Worm (Caenorhabditis elegans) whole organism, L4 larva: ENCODE measurements around the gene T11F9.21.

ENCODE experiments used
- D1046.2 ChIP-seq: fragments of 200-800 bp; sonication (Bioruptor generic); IDR thresholded peaks from 2 replicates; pipeline ENCODE4 v1.3.6; 2022; ENCODE audit warnings: missing genetic modification characterization, missing compliant biosample characterization
- F37D6.2 ChIP-seq: sonication (generic microtip); optimal IDR thresholded peaks from 2 replicates; lab custom pipeline; 2016; ENCODE audit warnings: mild to moderate bottlenecking, missing genetic modification characterization, missing compliant biosample characterization
- T26A8.4 ChIP-seq: fragments of 200-800 bp; sonication (Bioruptor generic); IDR thresholded peaks from 2 replicates; pipeline ENCODE4 v1.3.6; 2022; ENCODE audit warnings: missing genetic modification characterization, missing compliant biosample characterization
- Y105C5A.15 ChIP-seq: fragments of 200-800 bp; sonication (Bioruptor generic); IDR thresholded peaks from 2 replicates; pipeline ENCODE4 v1.3.6; 2022; ENCODE audit warnings: missing genetic modification characterization, missing compliant biosample characterization
- Y75B8A.6 ChIP-seq: fragments of 200-800 bp; sonication (Bioruptor generic); IDR thresholded peaks from 2 replicates; pipeline ENCODE4 v1.3.6; 2022; ENCODE audit warnings: missing genetic modification reagents, missing genetic modification characterization, missing compliant biosample characterization
- aha-1 ChIP-seq: fragments of 150-350 bp; peaks from one replicate; lab custom pipeline; 2014; ENCODE audit warnings: missing biosample characterization, missing genetic modification characterization
- ama-1 ChIP-seq: fragments of 150-350 bp; optimal IDR thresholded peaks from 2 replicates; lab custom pipeline; 2014; ENCODE audit warnings: inconsistent platforms, mixed read lengths
- arid-1 ChIP-seq: fragments of 200-800 bp; sonication (Bioruptor generic); conservative IDR thresholded peaks from 2 replicates; pipeline ENCODE4 v1.3.6; 2022; ENCODE audit warnings: missing genetic modification reagents, missing genetic modification characterization, missing compliant biosample characterization
- ceh-20 ChIP-seq: fragments of 200-800 bp; sonication (Bioruptor generic); IDR thresholded peaks from 2 replicates; pipeline ENCODE4 v1.3.6; 2022; ENCODE audit warnings: missing genetic modification reagents, missing genetic modification characterization, missing compliant biosample characterization
- ceh-28 ChIP-seq: fragments of 150-350 bp; optimal IDR thresholded peaks from 2 replicates; lab custom pipeline; 2014; ENCODE audit warnings: missing biosample characterization, missing genetic modification reagents, missing genetic modification characterization
- ceh-32 ChIP-seq: sonication (generic microtip); optimal IDR thresholded peaks from 2 replicates; lab custom pipeline; 2016; ENCODE audit warnings: mild to moderate bottlenecking, missing genetic modification characterization, missing compliant biosample characterization; ENCODE audit not compliant: poor library complexity
- cey-2 ChIP-seq: sonication (generic microtip); optimal IDR thresholded peaks from 3 replicates; lab custom pipeline; 2017; ENCODE audit warnings: missing genetic modification characterization, mild to moderate bottlenecking, missing compliant biosample characterization, antibody characterized with exemption, borderline replicate concordance; ENCODE audit not compliant: insufficient read depth
- daf-16 ChIP-seq, 3 experiments: sonication (generic microtip); optimal IDR thresholded peaks; 2 replicates each; lab custom pipeline; 2016 to 2017; ENCODE audit warnings: missing genetic modification characterization in 3 of 3, missing genetic modification reagents in 3 of 3, mild to moderate bottlenecking in 2 of 3, missing compliant biosample characterization in 2 of 3, missing biosample characterization in 1 of 3, moderate library complexity in 1 of 3
- daf-19 ChIP-seq: fragments of 200-800 bp; sonication (Bioruptor generic); conservative IDR thresholded peaks from 2 replicates; pipeline ENCODE4 v1.3.6; 2022; ENCODE audit warnings: missing genetic modification characterization, missing compliant biosample characterization
- dmd-6 ChIP-seq: fragments of 200-800 bp; sonication (Bioruptor generic); IDR thresholded peaks from 2 replicates; pipeline ENCODE4 v1.3.6; 2022; ENCODE audit warnings: missing genetic modification reagents, missing genetic modification characterization, missing compliant biosample characterization
- dmd-9 ChIP-seq: fragments of 200-800 bp; sonication (Bioruptor generic); IDR thresholded peaks from 2 replicates; pipeline ENCODE4 v1.3.6; 2022; ENCODE audit warnings: missing genetic modification reagents, missing genetic modification characterization, missing compliant biosample characterization
- duxl-1 ChIP-seq: sonication (generic microtip); optimal IDR thresholded peaks from 2 replicates; lab custom pipeline; 2016; ENCODE audit warnings: mild to moderate bottlenecking, missing genetic modification characterization, moderate library complexity, missing compliant biosample characterization; ENCODE audit not compliant: poor library complexity
- hlh-30 ChIP-seq: sonication (generic microtip); optimal IDR thresholded peaks from 2 replicates; lab custom pipeline; 2017; ENCODE audit warnings: antibody characterized with exemption, mild to moderate bottlenecking, missing genetic modification characterization, missing compliant biosample characterization; ENCODE audit not compliant: insufficient read depth
- hmg-1.1 ChIP-seq: fragments of 200-800 bp; sonication (Bioruptor generic); IDR thresholded peaks from 2 replicates; pipeline ENCODE4 v1.3.6; 2022; ENCODE audit warnings: missing genetic modification reagents, missing genetic modification characterization, missing compliant biosample characterization
- lim-7 ChIP-seq: fragments of 200-800 bp; sonication (Bioruptor generic); IDR thresholded peaks from 2 replicates; pipeline ENCODE4 v1.3.6; 2022; ENCODE audit warnings: missing genetic modification characterization, missing compliant biosample characterization
- lin-15B ChIP-seq: fragments of 150-350 bp; sonication (generic microtip); optimal IDR thresholded peaks from 3 replicates; lab custom pipeline; 2014; ENCODE audit warnings: missing biosample characterization, missing genetic modification characterization
- lin-29 ChIP-seq: fragments of 200-800 bp; sonication (Bioruptor generic); IDR thresholded peaks from 2 replicates; pipeline ENCODE4 v1.3.6; 2022; ENCODE audit warnings: missing genetic modification reagents, missing genetic modification characterization, missing compliant biosample characterization
- lin-38 ChIP-seq: fragments of 200-800 bp; sonication (Bioruptor generic); IDR thresholded peaks from 2 replicates; pipeline ENCODE4 v1.3.6; 2022; ENCODE audit warnings: missing genetic modification reagents, missing genetic modification characterization, missing compliant biosample characterization
- madf-9 ChIP-seq: fragments of 200-800 bp; sonication (Bioruptor generic); conservative IDR thresholded peaks from 2 replicates; pipeline ENCODE4 v1.3.6; 2022; ENCODE audit warnings: missing genetic modification reagents, missing genetic modification characterization, missing compliant biosample characterization
- mdt-29 ChIP-seq: fragments of 200-800 bp; sonication (Bioruptor generic); IDR thresholded peaks from 2 replicates; pipeline ENCODE4 v1.3.6; 2022; ENCODE audit warnings: missing genetic modification reagents, missing genetic modification characterization, missing compliant biosample characterization
- mep-1 ChIP-seq: fragments of 150-350 bp; sonication (generic microtip); optimal IDR thresholded peaks from 3 replicates; lab custom pipeline; 2014; ENCODE audit warnings: missing biosample characterization, missing genetic modification characterization
- mes-2 ChIP-seq: sonication (generic microtip); optimal IDR thresholded peaks from 2 replicates; lab custom pipeline; 2016; ENCODE audit warnings: missing genotype, mild to moderate bottlenecking, missing genetic modification characterization, missing compliant biosample characterization; ENCODE audit not compliant: poor library complexity, severe bottlenecking
- mxl-2 ChIP-seq: fragments of 200-800 bp; sonication (Bioruptor generic); conservative IDR thresholded peaks from 2 replicates; pipeline ENCODE4 v1.3.6; 2022; ENCODE audit warnings: missing genetic modification reagents, missing genetic modification characterization, missing compliant biosample characterization
- mxl-3 ChIP-seq: fragments of 200-800 bp; sonication (Bioruptor generic); optimal IDR thresholded peaks from 2 replicates; lab custom pipeline; 2018; ENCODE audit warnings: mild to moderate bottlenecking, missing genetic modification characterization, missing compliant biosample characterization
- nhr-237 ChIP-seq: sonication (generic microtip); optimal IDR thresholded peaks from 2 replicates; lab custom pipeline; 2017; ENCODE audit warnings: missing biosample characterization, missing genetic modification characterization
- nhr-25 ChIP-seq: sonication (generic microtip); optimal IDR thresholded peaks from 2 replicates; lab custom pipeline; 2017; ENCODE audit warnings: missing genetic modification characterization, mild to moderate bottlenecking, missing compliant biosample characterization, antibody characterized with exemption, moderate library complexity, borderline replicate concordance; ENCODE audit not compliant: insufficient read depth
- nhr-28 ChIP-seq: fragments of 150-350 bp; optimal IDR thresholded peaks from 2 replicates; lab custom pipeline; 2014; ENCODE audit warnings: missing biosample characterization, missing genetic modification characterization
- nhr-41 ChIP-seq: fragments of 200-800 bp; sonication (Bioruptor generic); IDR thresholded peaks from 2 replicates; pipeline ENCODE4 v1.3.6; 2022; ENCODE audit warnings: missing genetic modification reagents, missing genetic modification characterization, missing compliant biosample characterization
- nhr-48 ChIP-seq: sonication (generic microtip); optimal IDR thresholded peaks from 2 replicates; lab custom pipeline; 2016; ENCODE audit warnings: mild to moderate bottlenecking, missing genetic modification characterization, missing compliant biosample characterization
- nhr-6 ChIP-seq: fragments of 150-350 bp; optimal IDR thresholded peaks from 2 replicates; lab custom pipeline; 2014; ENCODE audit warnings: missing biosample characterization, missing genetic modification characterization
- nhr-76 ChIP-seq: fragments of 150-350 bp; optimal IDR thresholded peaks from 2 replicates; lab custom pipeline; 2014; ENCODE audit warnings: missing biosample characterization, missing genetic modification characterization
- set-16 ChIP-seq: fragments of 200-800 bp; sonication (Bioruptor generic); IDR thresholded peaks from 2 replicates; pipeline ENCODE4 v1.3.6; 2022; ENCODE audit warnings: missing genetic modification reagents, missing genetic modification characterization, missing compliant biosample characterization
- spr-1 ChIP-seq: sonication (generic microtip); optimal IDR thresholded peaks from 2 replicates; lab custom pipeline; 2016; ENCODE audit warnings: mild to moderate bottlenecking, missing genetic modification characterization, missing compliant biosample characterization
- spr-3 ChIP-seq: fragments of 200-800 bp; sonication (Bioruptor generic); optimal IDR thresholded peaks from 2 replicates; lab custom pipeline; 2018; ENCODE audit warnings: mild to moderate bottlenecking, missing genetic modification characterization, missing compliant biosample characterization
- tag-97 ChIP-seq: fragments of 200-800 bp; sonication (Bioruptor generic); IDR thresholded peaks from 2 replicates; pipeline ENCODE4 v1.3.6; 2022; ENCODE audit warnings: missing genetic modification characterization, missing compliant biosample characterization
- unc-39 ChIP-seq: sonication (generic microtip); optimal IDR thresholded peaks from 2 replicates; lab custom pipeline; 2017; ENCODE audit warnings: missing biosample characterization, missing genetic modification characterization
- unc-62 ChIP-seq, 3 experiments: fragments of 150-350 bp in 1 of 3; sonication (generic microtip); optimal IDR thresholded peaks in 2 of 3; peaks in 1 of 3; 1 replicate in 1 of 3; 2 replicates in 2 of 3; lab custom pipeline; 2014 to 2017; ENCODE audit warnings: missing biosample characterization in 3 of 3, missing genetic modification characterization in 3 of 3, missing genetic modification reagents in 3 of 3, missing genotype in 1 of 3
- vab-7 ChIP-seq: fragments of 200-800 bp; sonication (Bioruptor generic); IDR thresholded peaks from 2 replicates; pipeline ENCODE4 v1.3.6; 2022; ENCODE audit warnings: missing genetic modification reagents, missing genetic modification characterization, missing compliant biosample characterization
- zip-11 ChIP-seq: fragments of 200-800 bp; sonication (Bioruptor generic); IDR thresholded peaks from 2 replicates; pipeline ENCODE4 v1.3.6; 2022; ENCODE audit warnings: missing genetic modification characterization, missing compliant biosample characterization
- ztf-7 ChIP-seq: fragments of 150-350 bp; optimal IDR thresholded peaks from 2 replicates; lab custom pipeline; 2014; ENCODE audit warnings: missing biosample characterization, missing genetic modification characterization

The T11F9.21 gene

DNA sequence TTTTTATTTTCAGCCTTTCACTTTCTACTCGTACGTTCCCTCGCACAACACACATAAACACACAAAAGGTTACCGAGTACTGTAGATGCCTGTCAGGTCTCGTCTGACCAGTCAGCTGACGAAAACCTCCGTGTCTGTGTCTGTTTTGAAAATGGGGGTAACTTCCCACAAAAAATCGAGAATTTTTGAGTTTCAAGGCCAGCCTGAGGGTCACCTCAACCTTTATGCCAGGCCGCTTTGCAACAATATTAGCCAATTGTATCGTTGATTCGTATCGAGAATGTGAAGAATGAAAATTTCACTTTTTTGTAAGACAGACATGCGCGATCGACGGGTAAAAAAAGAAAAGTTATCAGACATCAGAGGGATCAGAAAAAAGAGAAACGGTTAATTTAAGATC lies 38.5 kb downstream of the T11F9.21 start (continued):
- peak; percentile 50 for TF ChIP-seq mep-1
- TF ChIP-seq nhr-25 (tag; lab: Kevin White, UChicago), result peak; percentile 87
- TF ChIP-seq nhr-28, result peak; percentile 51
- peak; percentile 31 for TF ChIP-seq dmd-6 (GFP tag; lab: Robert Waterston, UW)
- peak; percentile 3 for TF ChIP-seq mes-2
- TF ChIP-seq nhr-6 (tag; lab: Kevin White, UChicago), result no peak
- TF ChIP-seq unc-62 (GFP tag; optimal IDR thresholded peaks at IDR 0.05 in 1 of 2; lab: Kevin White, UChicago), result peak in 1 of 2 experiments; percentile 48
- no peak for TF ChIP-seq unc-62 (tag; optimal IDR thresholded peaks at IDR 0.05; lab: Kevin White, UChicago)
- no peak for TF ChIP-seq dmd-9
- TF ChIP-seq, all 104 proteins: peak for 13

DNA sequence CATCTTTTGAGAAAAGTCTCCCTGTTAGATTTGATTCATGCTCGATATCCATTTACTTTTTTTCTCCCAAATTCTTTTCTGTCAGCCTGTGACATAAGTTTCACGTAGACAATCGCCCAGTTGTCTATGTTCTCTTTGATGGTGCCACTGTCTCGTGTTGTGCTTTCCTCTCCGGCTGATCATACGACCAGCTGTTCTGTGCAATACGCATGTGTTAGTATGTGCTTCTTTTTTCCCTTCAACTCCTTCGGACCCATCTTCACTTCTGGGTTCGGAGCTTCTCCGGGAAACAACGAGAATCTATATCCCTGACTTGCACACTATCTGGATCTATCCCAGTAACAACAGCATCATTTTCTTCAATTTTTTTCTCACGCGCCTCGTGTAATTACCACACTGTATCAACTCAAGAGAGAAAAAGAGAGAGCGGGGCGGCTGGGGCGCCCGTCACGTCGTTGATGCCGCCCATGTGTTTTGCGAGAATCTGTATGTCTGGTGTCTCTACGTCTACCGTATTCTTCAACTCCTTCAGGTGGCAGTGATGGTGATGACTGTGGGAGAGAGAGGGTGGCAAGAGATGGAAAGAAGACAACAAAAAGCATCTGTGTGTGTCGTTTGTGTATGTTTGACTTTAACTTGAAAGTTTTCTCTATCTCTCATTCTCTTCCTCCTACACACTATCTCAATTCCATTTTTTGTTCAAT lies 39.4 kb downstream of the T11F9.21 start:
- TF ChIP-seq ama-1 (lab: Kevin White, UChicago), result no peak
- no peak for TF ChIP-seq nhr-76
- TF ChIP-seq lim-7, result no peak
- 0 out of 2 replicates have a peak, but pooled peaks have one; percentile 29 for TF ChIP-seq lin-29 (GFP tag; lab: Robert Waterston, UW)
- peak; percentile 32; the same call in 1 of the 2 replicates for TF ChIP-seq madf-9
- TF ChIP-seq aha-1 (tag; lab: Kevin White, UChicago), result peak; percentile 88
- TF ChIP-seq daf-16 (GFP tag; optimal IDR thresholded peaks at IDR 0.05; lab: Kevin White, UChicago), result peak; percentile 62 to 96
- TF ChIP-seq daf-16 (tag; optimal IDR thresholded peaks at IDR 0.05; lab: Kevin White, UChicago), result peak; percentile 91
- TF ChIP-seq lin-38 (GFP tag; lab: Robert Waterston, UW), result peak; percentile 48
- TF ChIP-seq daf-19 (GFP tag; lab: Robert Waterston, UW), result no peak
- peak; percentile 89 for TF ChIP-seq hlh-30 (tag; lab: Kevin White, UChicago)
- no peak for TF ChIP-seq duxl-1
- no peak for TF ChIP-seq lin-15B (tag; lab: Kevin White, UChicago)
- TF ChIP-seq tag-97 (GFP tag; lab: Robert Waterston, UW), result no peak
- TF ChIP-seq unc-62 (GFP tag; optimal IDR thresholded peaks at IDR 0.05 in 1 of 2; lab: Kevin White, UChicago), result peak in 1 of 2 experiments; percentile 98
- TF ChIP-seq unc-62 (tag; optimal IDR thresholded peaks at IDR 0.05; lab: Kevin White, UChicago), result no peak
- TF ChIP-seq T26A8.4 (GFP tag; lab: Robert Waterston, UW), result 0 out of 2 replicates have a peak, but pooled peaks have one; percentile 40
- TF ChIP-seq nhr-28, result peak; percentile 94
- no peak for TF ChIP-seq arid-1 (GFP tag; lab: Robert Waterston, UW)
- TF ChIP-seq Y75B8A.6 (GFP tag; lab: Robert Waterston, UW), result no peak
- 0 out of 2 replicates have a peak, but pooled peaks have one; percentile 31 for TF ChIP-seq mdt-29
- no peak for TF ChIP-seq zip-11 (GFP tag; lab: Robert Waterston, UW)
- no peak for TF ChIP-seq vab-7
- TF ChIP-seq ceh-20, result peak; percentile 59; the same call in 1 of the 2 replicates
- peak; percentile 59; the same call in 1 of the 2 replicates for TF ChIP-seq set-16 (GFP tag; lab: Robert Waterston, UW)
- TF ChIP-seq ceh-32 (tag; lab: Kevin White, UChicago), result no peak
- no peak for TF ChIP-seq ceh-28 (tag; lab: Kevin White, UChicago)
- no peak for TF ChIP-seq nhr-237 (tag; lab: Kevin White, UChicago)
- TF ChIP-seq ztf-7, result no peak
- no peak for TF ChIP-seq unc-39 (tag; lab: Kevin White, UChicago)
- peak; percentile 80 for TF ChIP-seq nhr-25 (tag; lab: Kevin White, UChicago)
- peak; percentile 62 for TF ChIP-seq hmg-1.1 (GFP tag; lab: Robert Waterston, UW)
- TF ChIP-seq nhr-48 (tag; lab: Kevin White, UChicago), result peak; percentile 89
- TF ChIP-seq mxl-2 (GFP tag; lab: Robert Waterston, UW), result no peak
- TF ChIP-seq cey-2 (tag; lab: Kevin White, UChicago), result peak; percentile 4
- TF ChIP-seq mxl-3 (GFP tag; lab: Kevin White, UChicago), result peak; percentile 98
- TF ChIP-seq Y105C5A.15, result no peak
- no peak for TF ChIP-seq F37D6.2
- TF ChIP-seq spr-3, result no peak
- no peak for TF ChIP-seq D1046.2
- 0 out of 2 replicates have a peak, but pooled peaks have one; percentile 24 for TF ChIP-seq nhr-41
- TF ChIP-seq spr-1 (tag; lab: Kevin White, UChicago), result peak; percentile 42
